Fruit fly (Drosophila melanogaster) whole organism, adult: Measurements from ENCODE around the gene CG7601.

Source experiments
- CG11617 ChIP-seq: fragments of 200-800 bp; sonication (Bioruptor generic); optimal IDR thresholded peaks from 2 replicates; lab custom pipeline; 2017; ENCODE audit warnings: mild to moderate bottlenecking, missing biosample characterization, missing genetic modification reagents, missing genetic modification characterization
- CG33017 ChIP-seq: fragments of 200-800 bp; sonication (Bioruptor generic); optimal IDR thresholded peaks from 2 replicates; lab custom pipeline; 2018; ENCODE audit warnings: missing biosample characterization, mild to moderate bottlenecking, missing genetic modification characterization, moderate library complexity
- CG5204 ChIP-seq: fragments of 200-800 bp; sonication (Bioruptor generic); optimal IDR thresholded peaks from 2 replicates; lab custom pipeline; 2016; ENCODE audit warnings: missing biosample characterization, missing genetic modification characterization
- CG7101 ChIP-seq: fragments of 200-800 bp; sonication (Bioruptor generic); optimal IDR thresholded peaks from 2 replicates; lab custom pipeline; 2018; ENCODE audit warnings: missing biosample characterization, mild to moderate bottlenecking, missing genetic modification characterization, moderate library complexity
- Clk ChIP-seq: fragments of 200-800 bp; sonication (Bioruptor generic); optimal IDR thresholded peaks from 2 replicates; lab custom pipeline; 2017; ENCODE audit warnings: missing biosample characterization, missing genetic modification characterization
- Mnt ChIP-seq: fragments of 200-800 bp; sonication (Bioruptor generic); optimal IDR thresholded peaks from 2 replicates; lab custom pipeline; 2016; ENCODE audit warnings: missing biosample characterization, mild to moderate bottlenecking, missing genetic modification characterization
- bab1 ChIP-seq: fragments of 200-800 bp; sonication (Bioruptor generic); optimal IDR thresholded peaks from 3 replicates; lab custom pipeline; 2019; ENCODE audit warnings: missing biosample characterization, mild to moderate bottlenecking, missing genetic modification characterization, moderate library complexity
- cic ChIP-seq: fragments of 200-800 bp; sonication (Bioruptor generic); optimal IDR thresholded peaks from 2 replicates; lab custom pipeline; 2017; ENCODE audit warnings: missing biosample characterization, mild to moderate bottlenecking, missing genetic modification characterization, moderate library complexity
- cnc ChIP-seq, 2 experiments: fragments of >200 bp; optimal IDR thresholded peaks; 2 replicates each; lab custom pipeline; 2017
- kay ChIP-seq: fragments of 200-800 bp; sonication (Bioruptor generic); peaks from one replicate; lab custom pipeline; 2016; ENCODE audit warnings: missing biosample characterization, missing genetic modification characterization, borderline replicate concordance
- tj ChIP-seq: fragments of 200-800 bp; sonication (Bioruptor generic); optimal IDR thresholded peaks from 3 replicates; lab custom pipeline; 2017; ENCODE audit warnings: missing biosample characterization, mild to moderate bottlenecking, missing genetic modification characterization, moderate library complexity

DNA sequence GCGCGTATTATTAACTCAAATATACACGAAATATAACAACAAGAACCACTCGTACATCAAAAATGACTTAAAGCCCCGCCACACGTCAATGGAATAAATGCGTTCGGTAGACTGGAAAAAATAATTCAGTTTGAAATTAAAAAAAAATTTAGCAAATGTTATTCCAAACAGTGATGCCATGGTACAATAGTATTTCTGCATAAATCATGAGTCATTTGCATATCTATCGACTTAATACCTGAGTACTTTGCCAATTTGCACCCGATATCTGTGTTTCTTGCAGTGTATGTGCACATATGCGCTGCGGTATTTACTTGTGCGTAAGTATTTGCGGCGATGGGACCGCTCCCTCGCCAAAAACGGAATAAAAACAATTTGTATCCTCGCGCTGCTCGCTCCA lies 26.6 kb upstream of the CG7601 start:
- TF ChIP-seq bab1 (no peak), kay (GFP tag; lab: Kevin White, UChicago) (no peak), CG5204 (GFP tag; lab: Kevin White, UChicago) (no peak), Clk (GFP tag; lab: Kevin White, UChicago) (no peak), cnc (optimal IDR thresholded peaks at IDR 0.05; lab: Kevin White, UChicago) (no peak), tj (GFP tag; lab: Kevin White, UChicago) (no peak), CG7101 (tag; lab: Kevin White, UChicago) (no peak), CG11617 (GFP tag; lab: Kevin White, UChicago) (no peak), Mnt (no peak), CG33017 (tag; lab: Kevin White, UChicago) (no peak), cic (GFP tag; lab: Kevin White, UChicago) (no peak)
